Fruit fly (Drosophila melanogaster): ENCODE results near the gene Gr8a.

- TF ChIP-seq fd59A (GFP tag; optimal IDR thresholded peaks at IDR 0.05) (peak; percentile 20), CG16779 (tag; optimal IDR thresholded peaks at IDR 0.05) (no peak), Ets21C (GFP tag; optimal IDR thresholded peaks at IDR 0.05) (no peak), CG3919 (GFP tag; optimal IDR thresholded peaks at IDR 0.05) (no peak), net (GFP tag; optimal IDR thresholded peaks at IDR 0.05) (no peak), CG15336 (GFP tag; IDR thresholded peaks at IDR 0.05) (0 out of 2 replicates have a peak, but pooled peaks have one; percentile 33), CG6792 (GFP tag; optimal IDR thresholded peaks at IDR 0.05) (peak; percentile 39), CG6854 (GFP tag; optimal IDR thresholded peaks at IDR 0.05) (no peak), CG10631 (GFP tag; optimal IDR thresholded peaks at IDR 0.05) (no peak), Sox102F (GFP tag; optimal IDR thresholded peaks at IDR 0.05) (no peak), CG11902 (GFP tag; optimal IDR thresholded peaks at IDR 0.05) (peak; percentile 45), topi (GFP tag; optimal IDR thresholded peaks at IDR 0.05) (no peak)
Observed at dm6 chrX:9243417-9243884, 16.5 kb downstream of the Gr8a start, which contains the start of the genes mxc and Larp7.
